Fruit fly (Drosophila melanogaster): ENCODE data around the gene Cpr31A.

dm6 chr2L:10004574-10004973 is 49.4 kb upstream of the Cpr31A start:
- no peak for TF ChIP-seq Abd-B (GFP tag; optimal IDR thresholded peaks at IDR 0.05)
- no peak for TF ChIP-seq tai (GFP tag; optimal IDR thresholded peaks at IDR 0.05)
- no peak for TF ChIP-seq h (GFP tag; optimal IDR thresholded peaks at IDR 0.05)
- no peak for TF ChIP-seq jim (GFP tag; optimal IDR thresholded peaks at IDR 0.05)
- no peak for TF ChIP-seq foxo (GFP tag; optimal IDR thresholded peaks at IDR 0.05)
- no peak for TF ChIP-seq OdsH (GFP tag; optimal IDR thresholded peaks at IDR 0.05)
- TF ChIP-seq CG9705 (GFP tag; optimal IDR thresholded peaks at IDR 0.05), result no peak
- TF ChIP-seq psq (GFP tag; optimal IDR thresholded peaks at IDR 0.05), result no peak
- TF ChIP-seq pan (optimal IDR thresholded peaks at IDR 0.05), result no peak
- TF ChIP-seq Jra (GFP tag; optimal IDR thresholded peaks at IDR 0.05), result no peak
- TF ChIP-seq dsf (GFP tag; optimal IDR thresholded peaks at IDR 0.05; ENCODE audit: borderline replicate concordance), result no peak
- no peak for TF ChIP-seq br (GFP tag; optimal IDR thresholded peaks at IDR 0.05)
- TF ChIP-seq usp (GFP tag; optimal IDR thresholded peaks at IDR 0.05), result no peak

All from whole organism, wandering third instar larva.